Fruit fly (Drosophila melanogaster): Measurements from ENCODE around the gene cona.

cona gene

DNA sequence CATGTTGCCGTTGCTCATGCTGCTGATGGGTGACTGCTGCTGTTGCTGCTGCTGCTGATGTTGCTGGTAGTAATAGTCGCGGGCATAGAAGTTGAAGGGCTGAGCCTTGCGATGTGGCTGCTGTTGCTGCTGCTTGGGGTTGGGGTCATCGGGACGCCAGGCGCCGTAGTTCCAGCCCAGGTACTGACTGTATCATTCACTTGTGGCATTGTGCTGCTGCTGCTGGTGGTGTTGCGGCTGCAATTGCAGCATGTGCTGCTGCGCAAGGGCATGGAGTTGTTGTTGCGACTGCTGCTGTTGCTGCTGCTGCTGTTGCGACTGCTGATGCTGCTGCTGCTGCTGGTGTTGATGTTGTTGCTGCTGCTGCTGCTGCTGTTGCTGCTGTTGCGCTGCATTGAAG lies 36.8 kb downstream of the cona start:
- TF ChIP-seq HLHmδ (GFP tag; optimal IDR thresholded peaks at IDR 0.05) (no peak), Rx (GFP tag; IDR thresholded peaks at IDR 0.05) (no peak), Hr78 (GFP tag; optimal IDR thresholded peaks at IDR 0.05) (no peak), CG8478 (optimal IDR thresholded peaks at IDR 0.05) (peak; percentile 70), CG7786 (GFP tag; optimal IDR thresholded peaks at IDR 0.05) (no peak), CG6254 (GFP tag; optimal IDR thresholded peaks at IDR 0.05) (no peak), CG15601 (tag; optimal IDR thresholded peaks at IDR 0.05) (no peak), CG11504 (tag; optimal IDR thresholded peaks at IDR 0.05) (peak; percentile 71), sim (GFP tag; IDR thresholded peaks at IDR 0.05) (no peak), fd3F (GFP tag; optimal IDR thresholded peaks at IDR 0.05) (no peak), corto (GFP tag; optimal IDR thresholded peaks at IDR 0.05) (no peak), tio (GFP tag; optimal IDR thresholded peaks at IDR 0.05) (no peak), CG6683 (GFP tag; optimal IDR thresholded peaks at IDR 0.05) (no peak), NK7.1 (GFP tag; optimal IDR thresholded peaks at IDR 0.05) (no peak), ac (GFP tag; optimal IDR thresholded peaks at IDR 0.05) (no peak), Dll (GFP tag; IDR thresholded peaks at IDR 0.05; ENCODE audit: partially characterized antibody) (no peak), Ets65A (GFP tag) (peak; percentile 16), Side (GFP tag; optimal IDR thresholded peaks at IDR 0.05) (no peak), psq (GFP tag; optimal IDR thresholded peaks at IDR 0.05) (no peak), caup (GFP tag; optimal IDR thresholded peaks at IDR 0.05; ENCODE audit: severe bottlenecking) (no peak), CG18764 (GFP tag; optimal IDR thresholded peaks at IDR 0.05) (no peak), CG10366 (GFP tag; IDR thresholded peaks at IDR 0.05) (no peak), CG2199 (GFP tag; IDR thresholded peaks at IDR 0.05) (no peak), klu (GFP tag; IDR thresholded peaks at IDR 0.05) (no peak), ems (GFP tag; optimal IDR thresholded peaks at IDR 0.05) (no peak), CG7556 (GFP tag; optimal IDR thresholded peaks at IDR 0.05) (no peak), CG12236 (GFP tag; optimal IDR thresholded peaks at IDR 0.05) (no peak), Mes4 (GFP tag; optimal IDR thresholded peaks at IDR 0.05) (no peak), CG3838 (GFP tag; optimal IDR thresholded peaks at IDR 0.05) (no peak), CG3847 (GFP tag; IDR thresholded peaks at IDR 0.05) (no peak), lbe (GFP tag; optimal IDR thresholded peaks at IDR 0.05) (no peak), Dfd (GFP tag; optimal IDR thresholded peaks at IDR 0.05) (peak in 1 of 2 experiments; percentile 24), tll (GFP tag; optimal IDR thresholded peaks at IDR 0.05) (no peak)

DNA sequence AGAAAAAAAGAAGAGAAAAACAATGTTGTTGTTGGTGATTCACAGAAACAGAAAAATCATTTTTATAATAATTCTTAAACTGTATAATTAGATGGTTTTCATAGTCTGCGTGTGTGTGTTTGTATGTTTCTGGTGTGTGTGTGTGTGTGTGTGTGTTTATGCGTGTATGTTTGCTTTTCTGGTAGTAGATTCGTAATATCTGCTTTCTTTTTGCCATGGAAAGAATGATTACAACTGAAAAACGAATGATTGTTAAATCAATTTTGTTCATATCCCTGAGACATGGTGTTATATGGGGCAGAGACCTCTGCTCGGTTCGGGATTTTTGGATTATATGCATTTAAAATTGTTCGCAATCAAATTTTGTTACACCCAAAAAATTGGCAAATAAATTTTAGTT lies 37.7 kb downstream of the cona start:
- TF ChIP-seq CG4617 (GFP tag; optimal IDR thresholded peaks at IDR 0.05; ENCODE audit: borderline replicate concordance) (no peak), CG12769 (tag; optimal IDR thresholded peaks at IDR 0.05) (no peak), CG17912 (GFP tag; optimal IDR thresholded peaks at IDR 0.05) (no peak), MTF-1 (GFP tag; optimal IDR thresholded peaks at IDR 0.05; ENCODE audit: borderline replicate concordance) (no peak), insv (GFP tag; optimal IDR thresholded peaks at IDR 0.05) (no peak), crol (GFP tag; IDR thresholded peaks at IDR 0.05) (no peak), phol (tag; optimal IDR thresholded peaks at IDR 0.05) (no peak), CG17568 (GFP tag; optimal IDR thresholded peaks at IDR 0.05) (no peak), chinmo (GFP tag; IDR thresholded peaks at IDR 0.05; ENCODE audit: partially characterized antibody) (no peak), CG32767 (GFP tag; IDR thresholded peaks at IDR 0.05) (no peak)
